Worm (Caenorhabditis elegans) whole organism, late embryonic: Measurements from ENCODE around the gene srw-99.

ENCODE experiments used
- C08G9.2 ChIP-seq: sonication (generic microtip); optimal IDR thresholded peaks from 2 replicates; lab custom pipeline; 2016; ENCODE audit warnings: mild to moderate bottlenecking, missing genetic modification characterization, moderate library complexity, missing compliant biosample characterization
- F13H6.1 ChIP-seq: sonication (generic microtip); optimal IDR thresholded peaks from 2 replicates; lab custom pipeline; 2016; ENCODE audit warnings: missing genetic modification characterization, missing compliant biosample characterization
- K02D7.2 ChIP-seq: sonication (generic microtip); optimal IDR thresholded peaks from 2 replicates; lab custom pipeline; 2017; ENCODE audit warnings: mild to moderate bottlenecking, missing genetic modification characterization, missing compliant biosample characterization
- ahr-1 ChIP-seq: sonication (generic microtip); optimal IDR thresholded peaks from 2 replicates; lab custom pipeline; 2016; ENCODE audit warnings: missing genetic modification characterization, missing compliant biosample characterization
- ceh-18 ChIP-seq: sonication (generic microtip); optimal IDR thresholded peaks from 2 replicates; lab custom pipeline; 2016; ENCODE audit warnings: missing genetic modification characterization, missing compliant biosample characterization
- ceh-2 ChIP-seq: sonication (generic microtip); optimal IDR thresholded peaks from 2 replicates; lab custom pipeline; 2016; ENCODE audit warnings: missing genotype, missing genetic modification characterization, missing compliant biosample characterization
- ceh-30 ChIP-seq: fragments of 150-350 bp; optimal IDR thresholded peaks from 2 replicates; lab custom pipeline; 2014; ENCODE audit warnings: missing biosample characterization, missing genetic modification characterization
- ceh-31 ChIP-seq: sonication (generic microtip); optimal IDR thresholded peaks from 2 replicates; lab custom pipeline; 2016; ENCODE audit warnings: missing genetic modification characterization, missing compliant biosample characterization
- ceh-34 ChIP-seq: sonication (generic microtip); optimal IDR thresholded peaks from 2 replicates; lab custom pipeline; 2016; ENCODE audit warnings: mild to moderate bottlenecking, missing genetic modification characterization, missing compliant biosample characterization
- ceh-48 ChIP-seq: sonication (generic microtip); optimal IDR thresholded peaks from 2 replicates; lab custom pipeline; 2016; ENCODE audit warnings: missing genetic modification characterization, inconsistent platforms, missing compliant biosample characterization
- ceh-6 ChIP-seq: fragments of 200-800 bp; sonication (Bioruptor generic); optimal IDR thresholded peaks from 2 replicates; lab custom pipeline; 2018; ENCODE audit warnings: mild to moderate bottlenecking, missing genetic modification characterization, missing compliant biosample characterization
- dmd-4 ChIP-seq: sonication (generic microtip); optimal IDR thresholded peaks from 2 replicates; lab custom pipeline; 2016; ENCODE audit warnings: borderline replicate concordance, missing genetic modification characterization, missing compliant biosample characterization
- elt-2 ChIP-seq: sonication (generic microtip); optimal IDR thresholded peaks from 2 replicates; lab custom pipeline; 2016; ENCODE audit warnings: missing genetic modification reagents, missing genetic modification characterization, missing compliant biosample characterization
- elt-4 ChIP-seq: sonication (generic microtip); optimal IDR thresholded peaks from 2 replicates; lab custom pipeline; 2016; ENCODE audit warnings: missing genetic modification characterization, missing compliant biosample characterization
- ets-4 ChIP-seq: sonication (generic microtip); optimal IDR thresholded peaks from 2 replicates; lab custom pipeline; 2016; ENCODE audit warnings: missing genetic modification characterization, missing compliant biosample characterization
- eyg-1 ChIP-seq: sonication (generic microtip); optimal IDR thresholded peaks from 2 replicates; lab custom pipeline; 2016; ENCODE audit warnings: missing genotype, missing genetic modification characterization, missing compliant biosample characterization
- fax-1 ChIP-seq: sonication (generic microtip); optimal IDR thresholded peaks from 2 replicates; lab custom pipeline; 2016; ENCODE audit warnings: missing genotype, missing genetic modification characterization, missing compliant biosample characterization
- fkh-10 ChIP-seq: fragments of 150-350 bp; optimal IDR thresholded peaks from 2 replicates; lab custom pipeline; 2014; ENCODE audit warnings: missing biosample characterization, missing genetic modification reagents, missing genetic modification characterization
- fkh-6 ChIP-seq: sonication (generic microtip); optimal IDR thresholded peaks from 2 replicates; lab custom pipeline; 2016; ENCODE audit warnings: missing genetic modification characterization, missing compliant biosample characterization
- gmeb-2 ChIP-seq: sonication (generic microtip); optimal IDR thresholded peaks from 2 replicates; lab custom pipeline; 2016; ENCODE audit warnings: missing genetic modification characterization, inconsistent platforms, missing compliant biosample characterization
- hlh-13 ChIP-seq: fragments of 200-800 bp; sonication (Bioruptor generic); optimal IDR thresholded peaks from 2 replicates; lab custom pipeline; 2018; ENCODE audit warnings: mild to moderate bottlenecking, missing genetic modification characterization, missing compliant biosample characterization
- hlh-15 ChIP-seq: sonication (generic microtip); optimal IDR thresholded peaks from 2 replicates; lab custom pipeline; 2016; ENCODE audit warnings: missing genetic modification characterization, missing compliant biosample characterization
- hlh-30 ChIP-seq: sonication (generic microtip); optimal IDR thresholded peaks from 2 replicates; lab custom pipeline; 2017; ENCODE audit warnings: antibody characterized with exemption, missing genetic modification characterization, missing compliant biosample characterization; ENCODE audit not compliant: insufficient read depth
- hlh-6 ChIP-seq: sonication (generic microtip); optimal IDR thresholded peaks from 2 replicates; lab custom pipeline; 2016; ENCODE audit warnings: missing genotype, missing genetic modification characterization, missing compliant biosample characterization
- hlh-8 ChIP-seq: sonication (generic microtip); optimal IDR thresholded peaks from 2 replicates; lab custom pipeline; 2016; ENCODE audit warnings: missing genotype, missing genetic modification characterization, missing compliant biosample characterization
- lim-6 ChIP-seq: sonication (generic microtip); optimal IDR thresholded peaks from 2 replicates; lab custom pipeline; 2016; ENCODE audit warnings: missing genetic modification characterization, missing compliant biosample characterization
- lin-11 ChIP-seq: fragments of 200-800 bp; sonication (Bioruptor generic); optimal IDR thresholded peaks from 2 replicates; lab custom pipeline; 2018; ENCODE audit warnings: mild to moderate bottlenecking, missing genetic modification characterization, missing compliant biosample characterization
- madf-2 ChIP-seq: sonication (generic microtip); optimal IDR thresholded peaks from 2 replicates; lab custom pipeline; 2017; ENCODE audit warnings: missing genetic modification characterization, missing compliant biosample characterization
- nfya-1 ChIP-seq: sonication (generic microtip); optimal IDR thresholded peaks from 2 replicates; lab custom pipeline; 2017; ENCODE audit warnings: missing genetic modification characterization, mild to moderate bottlenecking, missing compliant biosample characterization, antibody characterized with exemption, moderate library complexity
- nhr-11 ChIP-seq: fragments of 150-350 bp; optimal IDR thresholded peaks from 2 replicates; lab custom pipeline; 2014; ENCODE audit warnings: missing biosample characterization, missing genetic modification characterization
- nhr-232 ChIP-seq: sonication (generic microtip); optimal IDR thresholded peaks from 2 replicates; lab custom pipeline; 2016; ENCODE audit warnings: missing genetic modification characterization, missing compliant biosample characterization
- odd-2 ChIP-seq: sonication (generic microtip); optimal IDR thresholded peaks from 2 replicates; lab custom pipeline; 2017; ENCODE audit warnings: antibody characterized with exemption, mild to moderate bottlenecking, missing genetic modification characterization, missing compliant biosample characterization
- pag-3 ChIP-seq: sonication (generic microtip); optimal IDR thresholded peaks from 2 replicates; lab custom pipeline; 2016; ENCODE audit warnings: missing compliant biosample characterization, missing genetic modification characterization, borderline replicate concordance
- pha-4 ChIP-seq: fragments of 150-350 bp; optimal IDR thresholded peaks from 2 replicates; lab custom pipeline; 2018; ENCODE audit warnings: missing biosample characterization, missing genetic modification reagents, missing genetic modification characterization
- pqm-1 ChIP-seq: sonication (generic microtip); optimal IDR thresholded peaks from 2 replicates; lab custom pipeline; 2016; ENCODE audit warnings: missing genetic modification characterization, missing compliant biosample characterization
- pros-1 ChIP-seq: fragments of 150-350 bp; optimal IDR thresholded peaks from 2 replicates; lab custom pipeline; 2014; ENCODE audit warnings: missing biosample characterization, missing genetic modification reagents, missing genetic modification characterization
- rnt-1 ChIP-seq: sonication (generic microtip); optimal IDR thresholded peaks from 2 replicates; lab custom pipeline; 2016; ENCODE audit warnings: missing genetic modification characterization, missing compliant biosample characterization
- syd-9 ChIP-seq: sonication (generic microtip); optimal IDR thresholded peaks from 2 replicates; lab custom pipeline; 2016; ENCODE audit warnings: mild to moderate bottlenecking, missing genetic modification characterization, moderate library complexity, missing compliant biosample characterization
- tbx-7 ChIP-seq: sonication (generic microtip); optimal IDR thresholded peaks from 2 replicates; lab custom pipeline; 2016; ENCODE audit warnings: missing genotype, missing genetic modification characterization, missing compliant biosample characterization
- ttx-3 ChIP-seq: sonication (generic microtip); optimal IDR thresholded peaks from 2 replicates; lab custom pipeline; 2016; ENCODE audit warnings: missing genetic modification reagents, missing genetic modification characterization, missing compliant biosample characterization
- unc-55 ChIP-seq: sonication (generic microtip); optimal IDR thresholded peaks from 2 replicates; lab custom pipeline; 2017; ENCODE audit warnings: missing biosample characterization, missing genetic modification reagents, missing genetic modification characterization
- unc-86 ChIP-seq: sonication (generic microtip); optimal IDR thresholded peaks from 2 replicates; lab custom pipeline; 2016; ENCODE audit warnings: missing genetic modification characterization, missing compliant biosample characterization
- zip-5 ChIP-seq: sonication (generic microtip); optimal IDR thresholded peaks from 2 replicates; lab custom pipeline; 2016; ENCODE audit warnings: missing genetic modification characterization, missing compliant biosample characterization
- ztf-16 ChIP-seq: sonication (generic microtip); optimal IDR thresholded peaks from 2 replicates; lab custom pipeline; 2017; ENCODE audit warnings: missing genetic modification characterization, missing compliant biosample characterization

srw-99 gene

DNA sequence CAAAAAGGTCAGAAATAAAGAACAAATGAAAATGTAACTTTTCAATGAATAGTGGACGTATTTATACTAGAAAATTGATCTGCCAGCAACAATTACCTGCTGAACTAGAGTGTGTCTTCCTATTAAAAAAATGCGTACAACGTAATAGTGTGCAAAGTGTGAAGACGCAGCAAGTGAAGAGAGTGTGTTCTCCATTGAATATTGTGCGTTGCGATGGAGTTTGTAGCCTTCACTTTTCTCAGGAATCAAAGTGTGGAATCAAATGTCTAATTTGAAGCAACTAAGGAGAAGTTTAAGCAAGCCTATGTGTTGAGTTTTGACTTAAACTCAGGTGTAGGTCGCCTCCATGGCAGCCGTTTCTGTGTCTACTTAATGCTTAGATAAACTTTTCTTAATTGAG lies 23.4 kb downstream of the srw-99 start, which contains the start of gene gst-21:
gst-21 (minus strand) TSS at position 101 of the 400 bp plus-strand sequence.
- TF ChIP-seq gmeb-2 (no peak), ceh-34 (tag; lab: Kevin White, UChicago) (no peak), ets-4 (tag; lab: Kevin White, UChicago) (no peak), fax-1 (tag; lab: Kevin White, UChicago) (no peak), elt-2 (no peak), syd-9 (tag; lab: Kevin White, UChicago) (no peak), hlh-15 (tag; lab: Kevin White, UChicago) (no peak), pqm-1 (no peak)

ce11 chrV:1734569-1734968 lies 26.0 kb downstream of the srw-99 start, which contains the start of gene str-160:
TSS of gene str-160 (plus strand) at chrV:1734869.
- TF ChIP-seq ttx-3 (tag; lab: Kevin White, UChicago) (no peak), madf-2 (tag; lab: Kevin White, UChicago) (no peak), dmd-4 (no peak), pag-3 (tag; lab: Kevin White, UChicago) (no peak), ceh-18 (tag; lab: Kevin White, UChicago) (no peak), ceh-31 (no peak)

DNA sequence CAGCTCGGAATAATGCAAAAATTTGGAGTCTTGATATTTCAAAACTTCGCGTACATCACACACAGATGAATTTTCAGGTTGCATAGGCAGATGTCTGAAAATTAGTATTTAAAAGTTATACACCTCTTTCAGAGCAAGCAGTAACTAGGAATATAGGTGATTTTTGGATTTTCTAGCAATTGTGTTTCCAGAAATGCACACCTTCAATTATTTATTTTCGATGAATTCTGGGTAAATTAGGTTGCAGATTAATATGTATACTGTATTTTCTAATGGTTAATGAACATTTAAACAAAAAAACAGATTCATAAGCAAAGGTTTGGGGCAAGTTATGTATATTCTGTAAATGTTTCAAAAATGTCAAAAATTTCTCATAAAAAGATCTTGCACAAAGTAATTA lies 32.5 kb downstream of the srw-99 start, which contains the start of gene srab-25:
srab-25 (minus strand) TSS at position 101 of the 400 bp plus-strand sequence.
- no peak for TF ChIP-seq F13H6.1 (tag; lab: Kevin White, UChicago)
- no peak for TF ChIP-seq hlh-15 (tag; lab: Kevin White, UChicago)
- TF ChIP-seq dmd-4 = no peak
- no peak for TF ChIP-seq nfya-1 (tag; lab: Kevin White, UChicago)
- TF ChIP-seq rnt-1 (tag; lab: Kevin White, UChicago) = no peak
- no peak for TF ChIP-seq ahr-1 (tag; lab: Kevin White, UChicago)
- no peak for TF ChIP-seq unc-55
- no peak for TF ChIP-seq ceh-31
- no peak for TF ChIP-seq hlh-8 (tag; lab: Kevin White, UChicago)
- TF ChIP-seq madf-2 (tag; lab: Kevin White, UChicago) = no peak
- TF ChIP-seq lim-6 (tag; lab: Kevin White, UChicago) = no peak
- no peak for TF ChIP-seq ceh-18 (tag; lab: Kevin White, UChicago)
- no peak for TF ChIP-seq zip-5 (tag; lab: Kevin White, UChicago)
- no peak for TF ChIP-seq fkh-10 (GFP tag; lab: Kevin White, UChicago)

ce11 chrV:1743205-1743870 lies 34.8 kb downstream of the srw-99 start, which contains the start of gene nhr-256:
TSS of gene nhr-256 (plus strand) at chrV:1743771.
- TF ChIP-seq unc-86 (tag; lab: Kevin White, UChicago) (no peak), ceh-48 (tag; lab: Kevin White, UChicago) (no peak), zip-5 (tag; lab: Kevin White, UChicago) (no peak), hlh-6 (tag; lab: Kevin White, UChicago) (no peak), unc-55 (peak; percentile 28), lin-11 (no peak), ceh-34 (tag; lab: Kevin White, UChicago) (no peak), rnt-1 (tag; lab: Kevin White, UChicago) (no peak), C08G9.2 (tag; lab: Kevin White, UChicago) (no peak), hlh-13 (GFP tag; lab: Kevin White, UChicago) (no peak), ttx-3 (tag; lab: Kevin White, UChicago) (no peak), ceh-6 (GFP tag; lab: Kevin White, UChicago) (no peak), pqm-1 (peak; percentile 2), odd-2 (no peak), ahr-1 (tag; lab: Kevin White, UChicago) (no peak), ztf-16 (tag; lab: Kevin White, UChicago) (no peak), nfya-1 (tag; lab: Kevin White, UChicago) (peak; percentile 33), eyg-1 (no peak), pha-4 (tag; lab: Kevin White, UChicago) (no peak), hlh-30 (tag; lab: Kevin White, UChicago) (no peak), F13H6.1 (tag; lab: Kevin White, UChicago) (no peak), ceh-31 (no peak), lim-6 (tag; lab: Kevin White, UChicago) (no peak), ceh-2 (no peak), pros-1 (tag; lab: Kevin White, UChicago) (no peak), ceh-30 (peak; percentile 80), nhr-11 (tag; lab: Kevin White, UChicago) (no peak), tbx-7 (tag; lab: Kevin White, UChicago) (no peak), K02D7.2 (tag; lab: Kevin White, UChicago) (no peak), fkh-6 (no peak), gmeb-2 (no peak), hlh-8 (tag; lab: Kevin White, UChicago) (no peak), nhr-232 (no peak), dmd-4 (no peak), elt-4 (no peak)
